Fruit fly (Drosophila melanogaster): ENCODE measurements around the gene onecut.

Gene onecut

dm6 chr4:607498-607897 lies at the start of gene onecut:
TSS of gene onecut (minus strand) at chr4:607649.
- TF ChIP-seq CG8478 (optimal IDR thresholded peaks at IDR 0.05) = no peak
- TF ChIP-seq CTCF (optimal IDR thresholded peaks at IDR 0.05) = no peak

- TF ChIP-seq CTCF (optimal IDR thresholded peaks at IDR 0.05) = no peak
- no peak for TF ChIP-seq CG8478 (optimal IDR thresholded peaks at IDR 0.05)
Measured at dm6 chr4:647388-647787, 39.9 kb upstream of the onecut start.

DNA sequence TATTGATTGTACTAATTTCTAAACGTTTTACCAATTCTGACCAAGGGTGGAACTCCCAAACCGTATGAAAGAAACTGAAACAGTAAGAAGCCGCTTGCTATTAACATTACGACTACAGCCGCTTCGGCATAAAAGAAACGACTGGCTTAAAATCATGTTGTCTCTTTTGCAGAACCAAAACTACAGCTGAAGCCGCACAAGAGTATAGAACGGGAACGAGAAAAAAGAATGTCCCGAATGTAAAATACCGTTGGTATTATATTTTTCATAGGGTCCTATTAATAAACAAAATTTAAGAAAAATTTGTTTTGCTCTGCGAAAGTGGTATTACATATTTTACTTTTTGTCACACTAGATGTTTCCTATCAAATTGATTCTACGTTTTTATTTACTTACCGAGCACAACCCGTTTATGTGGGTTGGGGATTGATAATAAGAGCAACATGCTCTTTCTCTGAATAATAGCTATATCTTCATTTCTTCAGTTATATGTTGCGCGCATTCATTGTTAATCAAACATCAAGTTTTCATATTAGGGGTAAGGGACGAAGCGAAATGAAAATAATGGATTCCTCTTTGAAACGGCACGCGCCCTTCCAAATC lies 39.1 kb upstream of the onecut start, which contains the start of gene Ekar:
TSS of gene Ekar (minus strand) at position 143 of the 603 bp plus-strand sequence.
- TF ChIP-seq CTCF (optimal IDR thresholded peaks at IDR 0.05) = no peak
- TF ChIP-seq CG8478 (optimal IDR thresholded peaks at IDR 0.05) = no peak

DNA sequence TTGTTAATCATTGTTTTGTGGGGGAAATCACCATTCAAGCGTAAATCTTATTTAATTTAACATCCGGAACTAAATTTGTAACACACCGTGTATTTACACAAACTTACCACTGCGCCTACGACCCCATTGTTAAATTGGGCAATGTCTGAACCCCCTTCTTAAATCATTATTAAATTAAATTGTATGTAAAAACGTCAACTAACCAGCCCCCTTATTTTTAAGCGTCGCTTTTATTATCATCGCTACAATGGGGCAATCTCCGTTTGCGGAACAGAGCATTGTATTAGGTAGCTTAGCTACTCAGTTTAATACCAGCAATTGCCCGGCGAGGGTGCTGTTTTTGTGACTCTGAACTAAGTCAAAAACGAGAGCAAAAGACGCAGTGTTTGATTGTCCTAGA lies 21.9 kb upstream of the onecut start, which contains the start of gene Gat:
TSS of gene Gat (plus strand) at position 301 of the 400 bp plus-strand sequence.
- TF ChIP-seq CTCF (optimal IDR thresholded peaks at IDR 0.05) (no peak), CG8478 (optimal IDR thresholded peaks at IDR 0.05) (no peak)

DNA sequence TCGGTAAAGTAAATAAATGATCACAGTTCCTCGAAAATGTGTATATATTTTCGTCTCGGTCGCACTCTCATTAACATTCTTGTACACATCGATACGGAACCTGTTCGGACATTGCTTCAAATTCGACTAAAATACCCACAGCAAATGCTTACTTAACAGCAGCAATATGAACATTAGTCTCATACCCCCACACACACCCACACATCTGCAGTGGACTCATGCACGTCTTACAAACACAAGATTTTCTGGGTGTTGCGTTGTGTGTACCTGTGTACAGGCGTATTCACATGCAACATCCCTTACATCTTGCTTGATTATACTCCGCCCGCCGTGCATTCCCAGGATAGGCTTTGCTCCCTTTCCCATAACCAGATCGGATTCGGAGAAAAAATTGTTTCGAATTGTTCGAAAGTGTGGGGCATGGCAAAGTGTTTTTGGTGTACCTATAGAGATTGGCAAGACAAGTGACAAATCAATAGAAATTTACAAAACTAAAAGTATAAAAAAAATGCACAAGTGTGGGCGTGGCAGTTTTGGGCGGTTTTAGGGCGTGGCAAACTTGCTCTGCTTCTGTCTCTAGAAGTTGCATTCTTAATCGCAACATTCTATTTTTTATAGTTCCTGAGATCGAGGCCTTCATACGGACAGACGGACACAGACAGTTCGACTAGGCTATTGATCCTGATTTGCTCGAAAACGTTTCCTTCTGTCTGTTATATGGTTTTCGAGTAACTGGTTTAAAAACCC lies 18.6 kb upstream of the onecut start, which contains the start of gene mav:
TSS of gene mav (minus strand) at position 134 of the 747 bp plus-strand sequence.
- no peak for TF ChIP-seq CG8478 (optimal IDR thresholded peaks at IDR 0.05)
- no peak for TF ChIP-seq CTCF (optimal IDR thresholded peaks at IDR 0.05)

dm6 chr4:610398-611319 lies 3.2 kb upstream of the onecut start, which contains the start of gene Eph:
TSS of gene Eph (plus strand) at chr4:610684.
- TF ChIP-seq CTCF (optimal IDR thresholded peaks at IDR 0.05) = no peak
- no peak for TF ChIP-seq CG8478 (optimal IDR thresholded peaks at IDR 0.05)

dm6 chr4:588514-588913 lies 18.9 kb downstream of the onecut start:
- TF ChIP-seq CG8478 (optimal IDR thresholded peaks at IDR 0.05) (no peak), CTCF (optimal IDR thresholded peaks at IDR 0.05) (no peak)

dm6 chr4:582836-583235 lies 24.6 kb downstream of the onecut start, which contains the start of gene CG1909:
TSS of gene CG1909 (plus strand) at chr4:583108.
- no peak for TF ChIP-seq CTCF (optimal IDR thresholded peaks at IDR 0.05)
- TF ChIP-seq CG8478 (optimal IDR thresholded peaks at IDR 0.05) = no peak

DNA sequence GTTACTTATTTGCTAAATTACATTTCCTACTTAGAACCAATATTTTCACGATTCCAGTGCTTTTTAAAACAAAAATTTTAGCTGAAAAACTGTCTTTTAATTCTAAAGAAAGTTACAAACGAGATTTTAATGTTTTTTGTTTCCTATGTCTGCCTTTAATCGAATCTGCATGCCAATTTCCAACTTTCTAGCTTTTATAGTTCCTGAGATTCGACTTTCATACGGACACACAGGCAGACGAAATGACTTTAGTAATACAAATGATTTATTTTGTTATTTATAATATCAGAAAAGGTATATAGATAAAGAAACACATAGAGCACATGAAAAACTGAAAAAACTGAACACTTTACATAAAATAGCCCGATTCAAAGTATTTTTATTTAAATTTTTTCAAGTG lies 31.0 kb downstream of the onecut start:
- no peak for TF ChIP-seq CTCF (optimal IDR thresholded peaks at IDR 0.05)
- no peak for TF ChIP-seq CG8478 (optimal IDR thresholded peaks at IDR 0.05)

DNA sequence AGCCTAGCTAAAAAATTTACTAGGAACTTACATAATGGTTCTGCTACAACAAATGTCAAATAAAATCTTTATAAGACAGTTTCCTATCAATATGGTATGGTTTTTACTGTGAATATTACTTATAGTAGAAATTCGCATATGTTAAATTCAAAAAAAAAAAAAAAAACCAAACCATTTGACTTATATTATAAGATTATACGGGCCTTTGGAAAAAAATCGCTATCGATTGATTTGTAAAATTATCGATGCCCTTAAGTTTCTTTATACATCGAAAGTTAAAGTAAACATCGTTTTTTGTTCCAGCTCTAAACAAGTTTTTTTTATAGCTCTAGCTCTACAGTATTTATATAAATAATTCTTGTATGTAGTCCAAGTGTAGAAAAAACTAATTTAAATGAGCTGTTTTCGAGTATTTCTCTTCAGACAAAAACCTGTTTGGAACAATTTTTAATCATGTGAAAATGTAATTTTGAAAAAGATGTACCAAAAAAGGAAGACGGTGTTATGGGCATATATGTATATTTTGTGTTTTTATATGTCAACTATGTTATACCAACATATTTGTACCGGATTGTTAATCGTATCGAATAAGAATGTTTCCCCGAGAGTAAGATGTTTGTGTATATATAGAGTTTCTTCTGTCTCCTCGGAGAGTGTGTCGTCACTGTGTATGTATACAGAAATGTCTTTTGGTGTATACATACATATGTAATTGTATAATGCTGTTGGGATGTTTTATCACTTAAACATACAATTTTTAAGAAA lies 35.8 kb downstream of the onecut start, which contains the start of the genes ND-49 and Ephrin:
TSS of gene ND-49 (minus strand) at position 51 of the 765 bp plus-strand sequence.
TSS of gene Ephrin (plus strand) at position 252 of the 765 bp plus-strand sequence.
- TF ChIP-seq CG8478 (optimal IDR thresholded peaks at IDR 0.05) (no peak), CTCF (optimal IDR thresholded peaks at IDR 0.05) (no peak)

DNA sequence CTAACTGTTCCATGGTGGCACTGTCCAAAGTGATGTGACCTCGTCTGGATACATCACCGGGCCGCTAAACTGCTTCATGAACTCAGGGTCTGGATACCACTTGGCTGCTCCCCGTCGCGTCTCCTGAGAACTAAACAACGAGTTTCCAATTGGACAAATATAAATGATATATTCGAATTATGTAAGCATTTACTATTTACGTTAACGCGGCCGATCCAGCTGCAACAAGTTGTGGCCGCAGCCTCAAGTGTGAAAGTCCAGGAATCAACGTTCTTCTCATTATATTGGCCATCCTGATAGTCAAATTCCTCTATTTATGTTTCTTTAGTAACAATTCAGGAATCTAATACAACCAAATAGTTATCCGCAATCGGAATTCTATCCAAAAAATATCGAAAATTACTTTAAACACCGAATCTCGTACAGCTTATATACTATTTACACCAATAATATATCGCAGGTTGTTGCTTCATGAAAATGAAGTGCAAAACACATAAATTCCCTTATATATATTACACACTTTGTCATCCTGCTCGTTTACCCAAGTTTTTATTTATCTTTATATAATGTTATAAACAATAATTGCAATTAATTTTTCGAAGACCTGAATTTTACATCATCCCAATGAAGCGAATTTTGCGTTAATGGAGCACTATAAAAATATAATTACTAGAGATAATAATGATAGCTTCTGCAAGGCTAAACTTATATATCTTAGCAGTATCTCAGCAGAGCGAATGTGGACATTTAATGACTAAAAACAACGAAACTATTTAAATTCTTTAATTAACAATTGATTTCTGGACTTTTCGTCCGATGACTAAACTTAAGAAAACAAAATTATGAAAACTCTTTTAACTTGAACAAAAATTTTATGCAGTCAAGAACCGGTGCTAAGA lies 36.8 kb downstream of the onecut start:
- no peak for TF ChIP-seq CG8478 (optimal IDR thresholded peaks at IDR 0.05)

- TF ChIP-seq CTCF (optimal IDR thresholded peaks at IDR 0.05) = no peak
- no peak for TF ChIP-seq CG8478 (optimal IDR thresholded peaks at IDR 0.05)
Measured at dm6 chr4:567285-567684, 40.2 kb downstream of the onecut start.

DNA sequence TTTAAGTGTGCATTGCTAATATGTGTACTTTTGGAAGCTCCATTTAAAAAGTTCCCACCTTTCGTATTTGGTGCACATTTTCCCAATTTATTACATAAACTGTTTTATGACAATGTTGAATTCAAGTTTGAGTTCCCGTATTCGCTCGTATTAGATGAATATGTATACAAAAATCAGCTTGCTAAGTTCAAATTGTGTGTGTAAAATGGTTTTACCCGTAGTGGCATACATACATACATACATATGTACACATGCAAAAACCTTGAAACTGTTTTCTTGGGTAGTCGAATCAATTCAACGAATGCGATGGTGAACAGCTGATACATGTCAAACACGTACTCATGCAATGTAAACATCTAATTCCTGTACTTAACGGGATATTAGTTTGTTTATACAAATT lies 49.0 kb downstream of the onecut start:
- TF ChIP-seq CG8478 (optimal IDR thresholded peaks at IDR 0.05) = no peak
- TF ChIP-seq CTCF (optimal IDR thresholded peaks at IDR 0.05) = no peak

All from S2 (cell line).